Fruit fly (Drosophila melanogaster) whole organism, adult: ENCODE measurements around the gene CG42535.

Experiments
- CG11617 ChIP-seq: fragments of 200-800 bp; sonication (Bioruptor generic); optimal IDR thresholded peaks from 2 replicates; lab custom pipeline; 2017; ENCODE audit warnings: mild to moderate bottlenecking, missing biosample characterization, missing genetic modification reagents, missing genetic modification characterization
- CG1620 ChIP-seq: fragments of 200-800 bp; sonication (Bioruptor generic); optimal IDR thresholded peaks from 2 replicates; lab custom pipeline; 2016; ENCODE audit warnings: missing biosample characterization, missing genetic modification characterization
- Clk ChIP-seq: fragments of 200-800 bp; sonication (Bioruptor generic); optimal IDR thresholded peaks from 2 replicates; lab custom pipeline; 2017; ENCODE audit warnings: missing biosample characterization, missing genetic modification characterization
- Mnt ChIP-seq: fragments of 200-800 bp; sonication (Bioruptor generic); optimal IDR thresholded peaks from 2 replicates; lab custom pipeline; 2016; ENCODE audit warnings: missing biosample characterization, mild to moderate bottlenecking, missing genetic modification characterization

- TF ChIP-seq Clk (no peak), CG11617 (GFP tag; lab: Kevin White, UChicago) (peak; percentile 59), Mnt (GFP tag; lab: Kevin White, UChicago) (peak; percentile 78), CG1620 (GFP tag; lab: Kevin White, UChicago) (peak; percentile 39)
These were observed 33.9 kb upstream of the CG42535 start, which contains the start of gene simj for dm6 chr3L:10664511-10665062.
